Worm (Caenorhabditis elegans) whole organism, mixed stage, embryonic: ENCODE measurements around the gene col-41.
A peak's percentile ranks its signal among the peaks of the same experiment; 100 is the strongest.

ENCODE experiments used
- M03D4.4 ChIP-seq: sonication (generic microtip); optimal IDR thresholded peaks from 2 replicates; lab custom pipeline; 2017; ENCODE audit warnings: mild to moderate bottlenecking, missing genetic modification characterization, missing compliant biosample characterization
- bed-3 ChIP-seq: fragments of 200-800 bp; sonication (Bioruptor generic); optimal IDR thresholded peaks from 3 replicates; lab custom pipeline; 2018; ENCODE audit warnings: mild to moderate bottlenecking, missing genetic modification characterization, moderate library complexity, missing compliant biosample characterization
- blmp-1 ChIP-seq: fragments of 150-350 bp; optimal IDR thresholded peaks from 2 replicates; lab custom pipeline; 2014; ENCODE audit warnings: missing biosample characterization, missing genetic modification characterization
- ceh-39 ChIP-seq: fragments of 150-350 bp; optimal IDR thresholded peaks from 2 replicates; lab custom pipeline; 2014; ENCODE audit warnings: missing biosample characterization, missing genetic modification characterization
- ces-1 ChIP-seq: fragments of 150-350 bp; optimal IDR thresholded peaks from 2 replicates; lab custom pipeline; 2014; ENCODE audit warnings: missing biosample characterization, missing genetic modification reagents, missing genetic modification characterization
- cnd-1 ChIP-seq: fragments of 200-800 bp; sonication (Bioruptor generic); optimal IDR thresholded peaks from 2 replicates; lab custom pipeline; 2018; ENCODE audit warnings: mild to moderate bottlenecking, missing genetic modification characterization, missing compliant biosample characterization
- drap-1 ChIP-seq: fragments of 200-800 bp; sonication (Bioruptor generic); optimal IDR thresholded peaks from 3 replicates; lab custom pipeline; 2018; ENCODE audit warnings: mild to moderate bottlenecking, missing genetic modification characterization, missing compliant biosample characterization
- flh-1 ChIP-seq: fragments of 200-800 bp; sonication (Bioruptor generic); optimal IDR thresholded peaks from 2 replicates; lab custom pipeline; 2018; ENCODE audit warnings: mild to moderate bottlenecking, missing genetic modification characterization, moderate library complexity, missing compliant biosample characterization
- ham-2 ChIP-seq: fragments of 200-800 bp; sonication (Bioruptor generic); optimal IDR thresholded peaks from 2 replicates; lab custom pipeline; 2018; ENCODE audit warnings: mild to moderate bottlenecking, missing genetic modification characterization, missing compliant biosample characterization
- hlh-1 ChIP-seq: fragments of 150-350 bp; optimal IDR thresholded peaks from 2 replicates; lab custom pipeline; 2014; ENCODE audit warnings: missing biosample characterization, missing genetic modification reagents, missing genetic modification characterization
- lin-32 ChIP-seq: fragments of 200-800 bp; sonication (Bioruptor generic); optimal IDR thresholded peaks from 2 replicates; lab custom pipeline; 2018; ENCODE audit warnings: mild to moderate bottlenecking, missing genetic modification characterization, missing compliant biosample characterization
- lsy-2 ChIP-seq: fragments of 150-350 bp; optimal IDR thresholded peaks from 2 replicates; lab custom pipeline; 2014; ENCODE audit warnings: missing biosample characterization, missing genetic modification characterization
- mab-5 ChIP-seq: fragments of 150-350 bp; optimal IDR thresholded peaks from 2 replicates; lab custom pipeline; 2014; ENCODE audit warnings: missing biosample characterization, missing genetic modification characterization
- mls-2 ChIP-seq: sonication (generic microtip); optimal IDR thresholded peaks from 2 replicates; lab custom pipeline; 2016; ENCODE audit warnings: mild to moderate bottlenecking, missing genetic modification characterization, moderate library complexity, missing compliant biosample characterization
- nhr-12 ChIP-seq: fragments of 150-350 bp; optimal IDR thresholded peaks from 2 replicates; lab custom pipeline; 2014; ENCODE audit warnings: missing biosample characterization, missing genetic modification characterization
- nhr-2 ChIP-seq: fragments of 150-350 bp; optimal IDR thresholded peaks from 2 replicates; lab custom pipeline; 2014; ENCODE audit warnings: missing biosample characterization, missing genetic modification characterization
- nhr-237 ChIP-seq: fragments of 150-350 bp; optimal IDR thresholded peaks from 2 replicates; lab custom pipeline; 2014; ENCODE audit warnings: missing biosample characterization, missing genetic modification characterization
- nhr-28 ChIP-seq: fragments of 150-350 bp; optimal IDR thresholded peaks from 2 replicates; lab custom pipeline; 2014; ENCODE audit warnings: missing biosample characterization, missing genetic modification characterization
- nhr-76 ChIP-seq: sonication (generic microtip); optimal IDR thresholded peaks from 2 replicates; lab custom pipeline; 2017; ENCODE audit warnings: missing biosample characterization, missing genetic modification characterization
- pha-4 ChIP-seq: fragments of 150-350 bp; optimal IDR thresholded peaks from 2 replicates; lab custom pipeline; 2018; ENCODE audit warnings: missing biosample characterization, missing genetic modification reagents, missing genetic modification characterization
- sem-2 ChIP-seq: fragments of 200-800 bp; sonication (Bioruptor generic); optimal IDR thresholded peaks from 2 replicates; lab custom pipeline; 2018; ENCODE audit warnings: mild to moderate bottlenecking, missing genetic modification characterization, missing compliant biosample characterization
- sptf-1 ChIP-seq: sonication (generic microtip); optimal IDR thresholded peaks from 2 replicates; lab custom pipeline; 2017; ENCODE audit warnings: mild to moderate bottlenecking, missing genetic modification characterization, moderate library complexity, missing compliant biosample characterization
- tbx-8 ChIP-seq: fragments of 200-800 bp; sonication (Bioruptor generic); optimal IDR thresholded peaks from 2 replicates; lab custom pipeline; 2018; ENCODE audit warnings: mild to moderate bottlenecking, missing genetic modification characterization, moderate library complexity, missing compliant biosample characterization
- unc-120 ChIP-seq: sonication (generic microtip); optimal IDR thresholded peaks from 2 replicates; lab custom pipeline; 2017; ENCODE audit warnings: missing genetic modification characterization, missing compliant biosample characterization; ENCODE audit not compliant: poor library complexity, severe bottlenecking
- unc-39 ChIP-seq: fragments of 150-350 bp; optimal IDR thresholded peaks from 2 replicates; lab custom pipeline; 2014; ENCODE audit warnings: missing biosample characterization, missing genetic modification characterization
- unc-62 ChIP-seq: fragments of 150-350 bp; optimal IDR thresholded peaks from 2 replicates; lab custom pipeline; 2014; ENCODE audit warnings: missing biosample characterization, missing genetic modification reagents, missing genetic modification characterization
- zip-8 ChIP-seq: fragments of 150-350 bp; optimal IDR thresholded peaks from 2 replicates; lab custom pipeline; 2014; ENCODE audit warnings: missing biosample characterization, missing genetic modification characterization
- ztf-11 ChIP-seq: fragments of 150-350 bp; optimal IDR thresholded peaks from 2 replicates; lab custom pipeline; 2014; ENCODE audit warnings: missing biosample characterization, missing genetic modification characterization

The col-41 gene

ce11 chrX:15221865-15222551 is 45.7 kb upstream of the col-41 start:
- TF ChIP-seq hlh-1 (tag; lab: Kevin White, UChicago) (no peak), bed-3 (GFP tag; lab: Kevin White, UChicago) (no peak), lin-32 (GFP tag; lab: Kevin White, UChicago) (no peak), mls-2 (tag; lab: Kevin White, UChicago) (no peak), nhr-28 (tag; lab: Kevin White, UChicago) (no peak), nhr-76 (tag; lab: Kevin White, UChicago) (no peak), ces-1 (GFP tag; lab: Kevin White, UChicago) (peak; percentile 19), nhr-237 (tag; lab: Kevin White, UChicago) (no peak), zip-8 (tag; lab: Kevin White, UChicago) (no peak), sem-2 (GFP tag; lab: Kevin White, UChicago) (no peak), drap-1 (GFP tag; lab: Kevin White, UChicago) (no peak), mab-5 (no peak), pha-4 (tag; lab: Kevin White, UChicago) (peak; percentile 9), unc-120 (tag; lab: Kevin White, UChicago) (no peak), ham-2 (GFP tag; lab: Kevin White, UChicago) (peak; percentile 41), ztf-11 (tag; lab: Kevin White, UChicago) (no peak)
- TF ChIP-seq, all 35 proteins: peak for 3

ce11 chrX:15221107-15221506 is 44.8 kb upstream of the col-41 start:
- TF ChIP-seq mls-2 (tag; lab: Kevin White, UChicago) (no peak), unc-39 (tag; lab: Kevin White, UChicago) (no peak), ham-2 (GFP tag; lab: Kevin White, UChicago) (no peak), unc-62 (GFP tag; lab: Kevin White, UChicago) (no peak), blmp-1 (tag; lab: Kevin White, UChicago) (no peak)
- TF ChIP-seq, all 35 proteins: peak for 0

- TF ChIP-seq M03D4.4 (tag; lab: Kevin White, UChicago) = no peak
- no peak for TF ChIP-seq unc-62 (GFP tag; lab: Kevin White, UChicago)
- no peak for TF ChIP-seq unc-120 (tag; lab: Kevin White, UChicago)
- no peak for TF ChIP-seq sptf-1 (tag; lab: Kevin White, UChicago)
- no peak for TF ChIP-seq lin-32 (GFP tag; lab: Kevin White, UChicago)
- no peak for TF ChIP-seq ham-2 (GFP tag; lab: Kevin White, UChicago)
- no peak for TF ChIP-seq ceh-39 (tag; lab: Kevin White, UChicago)
Observed at ce11 chrX:15215272-15215671, 39.0 kb upstream of the col-41 start.

- no peak for TF ChIP-seq sptf-1 (tag; lab: Kevin White, UChicago)
- no peak for TF ChIP-seq nhr-12
- peak; percentile 19 for TF ChIP-seq mls-2 (tag; lab: Kevin White, UChicago)
Observed at ce11 chrX:15213182-15213829, 37.0 kb upstream of the col-41 start, which contains the start of the genes H03A11.13 and famk-1. Gene H03A11.13 (minus strand): TSS chrX:15213232. Gene famk-1 (minus strand): TSS chrX:15213259.

ce11 chrX:15200720-15201119 is 24.4 kb upstream of the col-41 start:
- TF ChIP-seq pha-4 (tag; lab: Kevin White, UChicago) (no peak), cnd-1 (tag; lab: Kevin White, UChicago) (peak; percentile 2), ces-1 (GFP tag; lab: Kevin White, UChicago) (no peak), bed-3 (GFP tag; lab: Kevin White, UChicago) (no peak), ztf-11 (tag; lab: Kevin White, UChicago) (no peak), unc-39 (tag; lab: Kevin White, UChicago) (no peak), ham-2 (GFP tag; lab: Kevin White, UChicago) (no peak), nhr-2 (tag; lab: Kevin White, UChicago) (no peak), hlh-1 (tag; lab: Kevin White, UChicago) (no peak), blmp-1 (tag; lab: Kevin White, UChicago) (no peak), sptf-1 (tag; lab: Kevin White, UChicago) (peak; percentile 6), nhr-237 (tag; lab: Kevin White, UChicago) (no peak)

- TF ChIP-seq lsy-2 (tag; lab: Kevin White, UChicago) (no peak), nhr-2 (tag; lab: Kevin White, UChicago) (no peak), ham-2 (GFP tag; lab: Kevin White, UChicago) (no peak), pha-4 (tag; lab: Kevin White, UChicago) (no peak), zip-8 (tag; lab: Kevin White, UChicago) (no peak), unc-120 (tag; lab: Kevin White, UChicago) (no peak), sptf-1 (tag; lab: Kevin White, UChicago) (no peak), sem-2 (GFP tag; lab: Kevin White, UChicago) (no peak), ceh-39 (tag; lab: Kevin White, UChicago) (no peak), drap-1 (GFP tag; lab: Kevin White, UChicago) (no peak), flh-1 (GFP tag; lab: Kevin White, UChicago) (no peak), blmp-1 (tag; lab: Kevin White, UChicago) (no peak), tbx-8 (no peak), unc-62 (GFP tag; lab: Kevin White, UChicago) (no peak), ztf-11 (tag; lab: Kevin White, UChicago) (no peak), mls-2 (tag; lab: Kevin White, UChicago) (no peak), bed-3 (GFP tag; lab: Kevin White, UChicago) (no peak)
- TF ChIP-seq, all 35 proteins: peak for 0
Observed at ce11 chrX:15200146-15200545, 23.9 kb upstream of the col-41 start.
